Fruit fly (Drosophila melanogaster): ENCODE data around the gene Wdr82.

Wdr82 gene

dm6 chr2L:8333185-8333584, 41.1 kb upstream of the Wdr82 start (continued):
- 0 out of 3 replicates have a peak, but pooled peaks have one; percentile 31 for TF ChIP-seq CG11695 (GFP tag; IDR thresholded peaks at IDR 0.05)
- TF ChIP-seq abd-A (tag; optimal IDR thresholded peaks at IDR 0.05): peak; percentile 7
- 0 out of 3 replicates have a peak, but pooled peaks have one; percentile 5 for TF ChIP-seq Dbx (GFP tag; IDR thresholded peaks at IDR 0.05)
- peak; percentile 44 for TF ChIP-seq Hmr (GFP tag; optimal IDR thresholded peaks at IDR 0.05)
- peak; percentile 65 for TF ChIP-seq Med (GFP tag)
- peak; percentile 27 for TF ChIP-seq Ets65A (GFP tag)
- 0 out of 3 replicates have a peak, but pooled peaks have one; percentile 34 for TF ChIP-seq row (GFP tag; IDR thresholded peaks at IDR 0.05)

- TF ChIP-seq CG4404 (GFP tag; IDR thresholded peaks at IDR 0.05): no peak
- peak; percentile 75 for TF ChIP-seq Hr39 (optimal IDR thresholded peaks at IDR 0.05)
- peak; percentile 41 for TF ChIP-seq crol (GFP tag; IDR thresholded peaks at IDR 0.05)
- no peak for TF ChIP-seq CG9437 (GFP tag; optimal IDR thresholded peaks at IDR 0.05)
- TF ChIP-seq caup (GFP tag; optimal IDR thresholded peaks at IDR 0.05; ENCODE audit: severe bottlenecking): no peak
- TF ChIP-seq CG7963 (GFP tag; IDR thresholded peaks at IDR 0.05; ENCODE audit: partially characterized antibody): 0 out of 3 replicates have a peak, but pooled peaks have one; percentile 13
- TF ChIP-seq Blimp-1 (GFP tag; optimal IDR thresholded peaks at IDR 0.05): no peak
- no peak for TF ChIP-seq Elba2 (GFP tag; optimal IDR thresholded peaks at IDR 0.05)
- no peak for TF ChIP-seq CG18476 (GFP tag; optimal IDR thresholded peaks at IDR 0.05)
Measured at dm6 chr2L:8333624-8334023, 40.6 kb upstream of the Wdr82 start.

- TF ChIP-seq CG7987 (GFP tag; optimal IDR thresholded peaks at IDR 0.05): no peak
- TF ChIP-seq hkb (optimal IDR thresholded peaks at IDR 0.05): no peak
- no peak for TF ChIP-seq hkb (GFP tag; IDR thresholded peaks at IDR 0.05)
- no peak for TF ChIP-seq fru (optimal IDR thresholded peaks at IDR 0.05)
- TF ChIP-seq CG17802 (tag; optimal IDR thresholded peaks at IDR 0.05): no peak
- TF ChIP-seq prd (optimal IDR thresholded peaks at IDR 0.05): no peak
- 0 out of 3 replicates have a peak, but pooled peaks have one; percentile 36 for TF ChIP-seq prd (GFP tag; IDR thresholded peaks at IDR 0.05)
- TF ChIP-seq sens (GFP tag): peak; percentile 81
- no peak for TF ChIP-seq CG7786 (GFP tag; optimal IDR thresholded peaks at IDR 0.05)
- TF ChIP-seq CG3281 (GFP tag; optimal IDR thresholded peaks at IDR 0.05): no peak
- no peak for TF ChIP-seq stwl (tag; optimal IDR thresholded peaks at IDR 0.05)
- TF ChIP-seq Dp (GFP tag; optimal IDR thresholded peaks at IDR 0.05): no peak
- no peak for TF ChIP-seq lbe (GFP tag; optimal IDR thresholded peaks at IDR 0.05)
- TF ChIP-seq CG10431 (GFP tag; optimal IDR thresholded peaks at IDR 0.05): no peak
- 0 out of 3 replicates have a peak, but pooled peaks have one; percentile 24 for TF ChIP-seq Optix (GFP tag; IDR thresholded peaks at IDR 0.05)
- peak; percentile 31 for TF ChIP-seq CG12744 (GFP tag; optimal IDR thresholded peaks at IDR 0.05)
- TF ChIP-seq unc-4 (GFP tag; IDR thresholded peaks at IDR 0.05; ENCODE audit: partially characterized antibody): no peak
- TF ChIP-seq MBD-R2 (GFP tag; IDR thresholded peaks at IDR 0.05): 0 out of 2 replicates have a peak, but pooled peaks have one; percentile 34
- no peak for TF ChIP-seq CG11504 (tag; optimal IDR thresholded peaks at IDR 0.05)
- TF ChIP-seq CG7372 (GFP tag; IDR thresholded peaks at IDR 0.05): peak; percentile 99
- no peak for TF ChIP-seq Dek (tag; optimal IDR thresholded peaks at IDR 0.05)
- 0 out of 2 replicates have a peak, but pooled peaks have one; percentile 32 for TF ChIP-seq CG32532 (GFP tag; IDR thresholded peaks at IDR 0.05)
- no peak for TF ChIP-seq sens-2 (GFP tag; IDR thresholded peaks at IDR 0.05)
- no peak for TF ChIP-seq toy (GFP tag; IDR thresholded peaks at IDR 0.05)
- TF ChIP-seq ci (GFP tag; IDR thresholded peaks at IDR 0.05): peak; percentile 74; the same call in 2 of the 3 replicates
- TF ChIP-seq ac (GFP tag; optimal IDR thresholded peaks at IDR 0.05): no peak
- no peak for TF ChIP-seq CG2712 (tag; optimal IDR thresholded peaks at IDR 0.05)
- TF ChIP-seq cad (GFP tag; optimal IDR thresholded peaks at IDR 0.05): no peak
- no peak for TF ChIP-seq CG30431 (GFP tag; optimal IDR thresholded peaks at IDR 0.05)
- 0 out of 2 replicates have a peak, but pooled peaks have one; percentile 38 for TF ChIP-seq Drgx (GFP tag; IDR thresholded peaks at IDR 0.05)
- TF ChIP-seq CTCF (GFP tag; optimal IDR thresholded peaks at IDR 0.05): no peak
- no peak for TF ChIP-seq aop (GFP tag; IDR thresholded peaks at IDR 0.05)
- no peak for TF ChIP-seq CG12219 (GFP tag; optimal IDR thresholded peaks at IDR 0.05)
- TF ChIP-seq Sin3A (optimal IDR thresholded peaks at IDR 0.05): no peak
- TF ChIP-seq ken (GFP tag; IDR thresholded peaks at IDR 0.05): peak; percentile 39; the same call in 1 of the 3 replicates
Measured at dm6 chr2L:8334705-8335104, 39.6 kb upstream of the Wdr82 start.

Measured in whole organism, embryonic.